Worm (Caenorhabditis elegans) whole organism, young adult: ENCODE data around the gene F36D3.1.

ENCODE experiments used
- F22D6.2 ChIP-seq: sonication (generic microtip); optimal IDR thresholded peaks from 2 replicates; lab custom pipeline; 2016; ENCODE audit warnings: mild to moderate bottlenecking, missing genetic modification characterization, missing compliant biosample characterization
- F23B12.7 ChIP-seq: sonication (generic microtip); optimal IDR thresholded peaks from 2 replicates; lab custom pipeline; 2017; ENCODE audit warnings: missing genetic modification characterization, mild to moderate bottlenecking, missing compliant biosample characterization, antibody characterized with exemption, moderate library complexity; ENCODE audit not compliant: insufficient read depth
- F39B2.1 ChIP-seq: fragments of 200-800 bp; sonication (Bioruptor generic); IDR thresholded peaks from 2 replicates; pipeline ENCODE4 v1.3.6; 2022; ENCODE audit warnings: missing genetic modification reagents, missing genetic modification characterization, missing compliant biosample characterization
- Y53F4B.3 ChIP-seq: fragments of 200-800 bp; sonication (Bioruptor generic); IDR thresholded peaks from 2 replicates; pipeline ENCODE4 v1.3.6; 2022; ENCODE audit warnings: missing genetic modification reagents, missing genetic modification characterization, missing compliant biosample characterization
- Y56A3A.18 ChIP-seq: fragments of 200-800 bp; sonication (Bioruptor generic); IDR thresholded peaks from 2 replicates; pipeline ENCODE4 v1.3.6; 2022; ENCODE audit warnings: missing genetic modification reagents, missing genetic modification characterization, missing compliant biosample characterization
- aptf-2 ChIP-seq: fragments of 200-800 bp; sonication (Bioruptor generic); conservative IDR thresholded peaks from 2 replicates; pipeline ENCODE4 v1.3.6; 2022; ENCODE audit warnings: missing genetic modification reagents, missing genetic modification characterization, missing compliant biosample characterization
- atf-7 ChIP-seq: sonication (generic microtip); optimal IDR thresholded peaks from 2 replicates; lab custom pipeline; 2017; ENCODE audit warnings: mild to moderate bottlenecking, missing genetic modification characterization, missing compliant biosample characterization
- chd-7 ChIP-seq: sonication (generic microtip); optimal IDR thresholded peaks from 2 replicates; lab custom pipeline; 2016; ENCODE audit warnings: mild to moderate bottlenecking, missing genetic modification characterization, moderate library complexity, missing compliant biosample characterization
- dpff-1 ChIP-seq: sonication (generic microtip); optimal IDR thresholded peaks from 2 replicates; lab custom pipeline; 2017; ENCODE audit warnings: mild to moderate bottlenecking, missing genetic modification characterization, missing compliant biosample characterization
- fkh-3 ChIP-seq: sonication (generic microtip); optimal IDR thresholded peaks from 2 replicates; lab custom pipeline; 2016; ENCODE audit warnings: mild to moderate bottlenecking, missing genetic modification characterization, missing compliant biosample characterization
- madf-6 ChIP-seq: fragments of 200-800 bp; sonication (Bioruptor generic); IDR thresholded peaks from 2 replicates; pipeline ENCODE4 v1.3.6; 2022; ENCODE audit warnings: missing genetic modification reagents, missing genetic modification characterization, missing compliant biosample characterization
- mes-4 ChIP-seq: sonication (generic microtip); optimal IDR thresholded peaks from 2 replicates; lab custom pipeline; 2016; ENCODE audit warnings: missing genotype, missing genetic modification characterization, missing compliant biosample characterization
- nhr-179 ChIP-seq: sonication (generic microtip); optimal IDR thresholded peaks from 2 replicates; lab custom pipeline; 2016; ENCODE audit warnings: mild to moderate bottlenecking, missing genetic modification characterization, missing compliant biosample characterization
- unc-62 ChIP-seq: fragments of 150-350 bp; optimal IDR thresholded peaks from 2 replicates; lab custom pipeline; 2014; ENCODE audit warnings: missing biosample characterization, missing genetic modification reagents, missing genetic modification characterization
- zfh-2 ChIP-seq: fragments of 200-800 bp; sonication (Bioruptor generic); conservative IDR thresholded peaks from 2 replicates; pipeline ENCODE4 v1.3.6; 2022; ENCODE audit warnings: missing genetic modification reagents, missing genetic modification characterization, missing compliant biosample characterization
- ztf-22 ChIP-seq: fragments of 200-800 bp; sonication (Bioruptor generic); optimal IDR thresholded peaks from 2 replicates; lab custom pipeline; 2018; ENCODE audit warnings: mild to moderate bottlenecking, missing genetic modification characterization, moderate library complexity, missing compliant biosample characterization
- ztf-6 ChIP-seq: fragments of 200-800 bp; sonication (Bioruptor generic); IDR thresholded peaks from 2 replicates; pipeline ENCODE4 v1.3.6; 2022; ENCODE audit warnings: missing genetic modification reagents, missing genetic modification characterization, missing compliant biosample characterization

Gene F36D3.1

ce11 chrV:16550680-16551079, 51.5 kb downstream of the F36D3.1 start, which contains the start of gene srbc-65:
srbc-65 (plus strand) TSS chrV:16550980.
- TF ChIP-seq Y56A3A.18 (GFP tag; lab: Robert Waterston, UW) = no peak
- no peak for TF ChIP-seq aptf-2 (GFP tag; lab: Robert Waterston, UW)
- no peak for TF ChIP-seq dpff-1
- no peak for TF ChIP-seq ztf-6 (GFP tag; lab: Robert Waterston, UW)
- no peak for TF ChIP-seq mes-4
- TF ChIP-seq chd-7 (tag; lab: Kevin White, UChicago) = no peak
- TF ChIP-seq fkh-3 (tag; lab: Kevin White, UChicago) = no peak
- no peak for TF ChIP-seq ztf-22 (GFP tag; lab: Kevin White, UChicago)
- TF ChIP-seq F22D6.2 (tag; lab: Kevin White, UChicago) = no peak
- TF ChIP-seq nhr-179 = no peak
- no peak for TF ChIP-seq unc-62
- TF ChIP-seq F23B12.7 (tag; lab: Kevin White, UChicago) = no peak
- TF ChIP-seq Y53F4B.3 (GFP tag; lab: Robert Waterston, UW) = no peak
- no peak for TF ChIP-seq atf-7 (tag; lab: Kevin White, UChicago)
- no peak for TF ChIP-seq zfh-2 (GFP tag; lab: Robert Waterston, UW)
- TF ChIP-seq madf-6 (GFP tag; lab: Robert Waterston, UW) = no peak
- TF ChIP-seq F39B2.1 (GFP tag; lab: Robert Waterston, UW) = no peak
